Worm (Caenorhabditis elegans) whole organism, L1 larva: ENCODE data around the gene flp-8.
A peak's percentile ranks its signal among the peaks of the same experiment; 100 is the strongest.

ENCODE experiments used
- C04F5.9 ChIP-seq: sonication (generic microtip); optimal IDR thresholded peaks from 2 replicates; lab custom pipeline; 2016; ENCODE audit warnings: missing genetic modification characterization, missing compliant biosample characterization
- blmp-1 ChIP-seq: fragments of 150-350 bp; optimal IDR thresholded peaks from 2 replicates; lab custom pipeline; 2014; ENCODE audit warnings: missing biosample characterization, missing genetic modification characterization
- ceh-63 ChIP-seq: fragments of 200-800 bp; sonication (Bioruptor generic); optimal IDR thresholded peaks from 2 replicates; lab custom pipeline; 2018; ENCODE audit warnings: mild to moderate bottlenecking, missing genetic modification characterization, missing compliant biosample characterization
- ceh-8 ChIP-seq: fragments of 200-800 bp; sonication (Bioruptor generic); optimal IDR thresholded peaks from 2 replicates; lab custom pipeline; 2018; ENCODE audit warnings: mild to moderate bottlenecking, missing genetic modification characterization, moderate library complexity, missing compliant biosample characterization
- ceh-82 ChIP-seq, 3 experiments: fragments of 150-350 bp in 1 of 3; sonication (generic microtip) in 2 of 3; optimal IDR thresholded peaks; 2 replicates each; lab custom pipeline; 2014 to 2017; ENCODE audit warnings: missing biosample characterization in 3 of 3, missing genetic modification characterization in 3 of 3
- dpl-1 ChIP-seq, 3 experiments: fragments of 150-350 bp in 2 of 3; sonication (generic microtip) in 1 of 3; optimal IDR thresholded peaks; 2 replicates each; lab custom pipeline; 2014 to 2017; ENCODE audit warnings: missing biosample characterization in 3 of 3, missing genetic modification characterization in 3 of 3, missing genetic modification reagents in 3 of 3
- dsc-1 ChIP-seq: sonication (generic microtip); optimal IDR thresholded peaks from 2 replicates; lab custom pipeline; 2016; ENCODE audit warnings: mild to moderate bottlenecking, missing genetic modification characterization, missing compliant biosample characterization
- efl-1 ChIP-seq, 4 experiments: fragments of 150-350 bp; optimal IDR thresholded peaks in 3 of 4; peaks in 1 of 4; 1 replicate in 1 of 4; 2 replicates in 3 of 4; lab custom pipeline; 2014; ENCODE audit warnings: missing biosample characterization in 2 of 4, missing genetic modification characterization in 2 of 4, missing genetic modification reagents in 2 of 4
- egl-27 ChIP-seq, 2 experiments: fragments of 150-350 bp in 1 of 2; sonication (generic microtip); optimal IDR thresholded peaks; 3 replicates each; lab custom pipeline; 2017 to 2018; ENCODE audit warnings: missing biosample characterization in 2 of 2, missing genetic modification characterization in 2 of 2, missing genetic modification reagents in 2 of 2
- elt-2 ChIP-seq: sonication (generic microtip); optimal IDR thresholded peaks from 2 replicates; lab custom pipeline; 2016; ENCODE audit warnings: missing genetic modification characterization, mild to moderate bottlenecking, inconsistent platforms, missing compliant biosample characterization, missing genetic modification reagents
- elt-3 ChIP-seq, 6 experiments: fragments of 150-350 bp in 1 of 6; sonication (generic microtip); optimal IDR thresholded peaks; 2 replicates each; lab custom pipeline; 2017 to 2018; ENCODE audit warnings: missing biosample characterization in 6 of 6, missing genetic modification characterization in 6 of 6, inconsistent platforms in 1 of 6
- fkh-4 ChIP-seq: sonication (generic microtip); optimal IDR thresholded peaks from 2 replicates; lab custom pipeline; 2016; ENCODE audit warnings: missing compliant biosample characterization, missing genetic modification characterization, borderline replicate concordance
- fos-1 ChIP-seq: fragments of 150-350 bp; optimal IDR thresholded peaks from 2 replicates; lab custom pipeline; 2014; ENCODE audit warnings: missing biosample characterization, missing genetic modification characterization
- grh-1 ChIP-seq: fragments of 200-800 bp; sonication (Bioruptor generic); IDR thresholded peaks from 2 replicates; pipeline ENCODE4 v1.3.6; 2022; ENCODE audit warnings: missing genetic modification reagents, missing genetic modification characterization, missing compliant biosample characterization
- hlh-4 ChIP-seq: sonication (generic microtip); optimal IDR thresholded peaks from 2 replicates; lab custom pipeline; 2016; ENCODE audit warnings: mild to moderate bottlenecking, missing genetic modification characterization, missing compliant biosample characterization
- hpl-2 ChIP-seq: fragments of 150-350 bp; optimal IDR thresholded peaks from 2 replicates; lab custom pipeline; 2014; ENCODE audit warnings: missing biosample characterization, missing genetic modification reagents, missing genetic modification characterization
- isw-1 ChIP-seq: fragments of 200-800 bp; sonication (Bioruptor generic); IDR thresholded peaks from 2 replicates; pipeline ENCODE4 v1.3.6; 2022; ENCODE audit warnings: missing genetic modification characterization, missing compliant biosample characterization
- lin-13 ChIP-seq: fragments of 150-350 bp; optimal IDR thresholded peaks from 2 replicates; lab custom pipeline; 2014; ENCODE audit warnings: missing biosample characterization, missing genetic modification reagents, missing genetic modification characterization
- lin-39 ChIP-seq: fragments of 150-350 bp; optimal IDR thresholded peaks from 2 replicates; lab custom pipeline; 2014; ENCODE audit warnings: missing biosample characterization, missing genetic modification reagents, missing genetic modification characterization
- lsy-2 ChIP-seq, 2 experiments: fragments of 150-350 bp; optimal IDR thresholded peaks; 2 replicates each; lab custom pipeline; 2014; ENCODE audit warnings: missing biosample characterization in 2 of 2, missing genetic modification characterization in 2 of 2
- mab-9 ChIP-seq: fragments of 200-800 bp; sonication (Bioruptor generic); IDR thresholded peaks from 2 replicates; pipeline ENCODE4 v1.3.6; 2022; ENCODE audit warnings: missing genetic modification reagents, missing genetic modification characterization, missing compliant biosample characterization
- mdl-1 ChIP-seq, 2 experiments: fragments of 150-350 bp; optimal IDR thresholded peaks; 2 replicates each; lab custom pipeline; 2014 to 2017; ENCODE audit warnings: missing biosample characterization in 2 of 2, missing genetic modification characterization in 2 of 2, inconsistent platforms in 1 of 2
- mep-1 ChIP-seq: fragments of 150-350 bp; optimal IDR thresholded peaks from 2 replicates; lab custom pipeline; 2014; ENCODE audit warnings: missing biosample characterization, missing genetic modification characterization
- nhr-11 ChIP-seq: fragments of 150-350 bp; optimal IDR thresholded peaks from 2 replicates; lab custom pipeline; 2014; ENCODE audit warnings: missing biosample characterization, missing genetic modification characterization
- nhr-12 ChIP-seq: sonication (generic microtip); optimal IDR thresholded peaks from 2 replicates; lab custom pipeline; 2017; ENCODE audit warnings: missing biosample characterization, missing genetic modification characterization
- nhr-20 ChIP-seq: sonication (generic microtip); optimal IDR thresholded peaks from 2 replicates; lab custom pipeline; 2016; ENCODE audit warnings: mild to moderate bottlenecking, missing genetic modification characterization, missing compliant biosample characterization
- nhr-71 ChIP-seq: sonication (generic microtip); optimal IDR thresholded peaks from 2 replicates; lab custom pipeline; 2016; ENCODE audit warnings: mild to moderate bottlenecking, missing genetic modification characterization, moderate library complexity, missing compliant biosample characterization
- nhr-76 ChIP-seq: sonication (generic microtip); optimal IDR thresholded peaks from 2 replicates; lab custom pipeline; 2017; ENCODE audit warnings: missing biosample characterization, missing genetic modification characterization
- nhr-77 ChIP-seq: fragments of 150-350 bp; optimal IDR thresholded peaks from 2 replicates; lab custom pipeline; 2014; ENCODE audit warnings: missing biosample characterization, missing genetic modification characterization
- nhr-84 ChIP-seq: sonication (generic microtip); optimal IDR thresholded peaks from 2 replicates; lab custom pipeline; 2017; ENCODE audit warnings: missing biosample characterization, missing genetic modification characterization
- nhr-85 ChIP-seq: sonication (generic microtip); peaks from one replicate; lab custom pipeline; 2016; ENCODE audit warnings: missing genetic modification characterization, inconsistent platforms, missing compliant biosample characterization
- nhr-90 ChIP-seq: sonication (generic microtip); optimal IDR thresholded peaks from 2 replicates; lab custom pipeline; 2016; ENCODE audit warnings: mild to moderate bottlenecking, missing genetic modification characterization, missing compliant biosample characterization; ENCODE audit not compliant: poor library complexity
- pax-3 ChIP-seq: fragments of 200-800 bp; sonication (Bioruptor generic); optimal IDR thresholded peaks from 2 replicates; lab custom pipeline; 2018; ENCODE audit warnings: mild to moderate bottlenecking, missing genetic modification characterization, moderate library complexity, missing compliant biosample characterization
- skn-1 ChIP-seq: fragments of 150-350 bp; optimal IDR thresholded peaks from 2 replicates; lab custom pipeline; 2014; ENCODE audit warnings: missing biosample characterization, missing genetic modification characterization
- sptf-1 ChIP-seq: fragments of 150-350 bp; optimal IDR thresholded peaks from 2 replicates; lab custom pipeline; 2014; ENCODE audit warnings: missing biosample characterization, missing genetic modification characterization
- unc-30 ChIP-seq: sonication (generic microtip); optimal IDR thresholded peaks from 2 replicates; lab custom pipeline; 2017; ENCODE audit warnings: missing biosample characterization, missing genetic modification characterization
- unc-62 ChIP-seq: fragments of 150-350 bp; optimal IDR thresholded peaks from 2 replicates; lab custom pipeline; 2014; ENCODE audit warnings: missing biosample characterization, missing genetic modification reagents, missing genetic modification characterization
- unc-98 ChIP-seq: fragments of 200-800 bp; sonication (Bioruptor generic); IDR thresholded peaks from 2 replicates; pipeline ENCODE4 v1.3.6; 2022; ENCODE audit warnings: missing genetic modification characterization, missing compliant biosample characterization
- zip-4 ChIP-seq: fragments of 200-800 bp; sonication (Bioruptor generic); optimal IDR thresholded peaks from 2 replicates; lab custom pipeline; 2018; ENCODE audit warnings: mild to moderate bottlenecking, missing genetic modification characterization, moderate library complexity, missing compliant biosample characterization

flp-8 gene

DNA sequence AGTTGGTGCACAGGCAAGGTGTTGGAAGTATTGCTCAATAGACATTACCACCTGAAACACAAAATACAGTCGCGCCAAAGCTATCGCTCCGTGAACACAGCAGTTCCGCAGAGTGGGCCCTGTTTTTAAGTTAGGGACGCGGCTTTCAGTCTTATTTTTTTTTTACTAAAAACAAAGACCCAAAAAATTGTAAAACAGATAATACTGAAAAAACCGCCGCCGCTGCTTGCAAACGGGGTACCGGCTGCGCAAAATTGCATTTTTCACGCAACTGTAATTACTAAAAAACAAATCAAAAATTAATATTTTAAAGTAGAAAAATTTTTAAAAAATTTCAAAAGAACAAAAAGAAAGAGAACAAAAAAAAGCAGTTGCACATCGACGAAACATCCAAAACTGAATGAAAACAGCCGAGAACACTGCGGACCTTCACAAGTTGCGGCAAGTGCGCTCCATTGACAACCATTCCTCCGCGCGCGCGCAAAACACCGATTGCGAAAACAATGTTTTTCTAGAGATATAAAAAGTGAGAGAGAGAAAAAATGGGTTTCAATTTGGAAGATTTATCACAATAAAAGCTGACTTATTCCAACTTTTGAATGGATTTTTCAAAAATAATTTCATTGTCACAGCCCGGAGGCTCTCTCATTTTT, 8.3 kb upstream of the flp-8 start, which contains the start of gene F31F6.3:
TSS of gene F31F6.3 (minus strand) at position 51 of the 653 bp plus-strand sequence.
- no peak for TF ChIP-seq pax-3
- no peak for TF ChIP-seq nhr-90 (tag; lab: Kevin White, UChicago)
- no peak for TF ChIP-seq nhr-11 (tag; lab: Kevin White, UChicago)
- no peak for TF ChIP-seq nhr-77
- TF ChIP-seq, all 84 proteins: peak for 0

DNA sequence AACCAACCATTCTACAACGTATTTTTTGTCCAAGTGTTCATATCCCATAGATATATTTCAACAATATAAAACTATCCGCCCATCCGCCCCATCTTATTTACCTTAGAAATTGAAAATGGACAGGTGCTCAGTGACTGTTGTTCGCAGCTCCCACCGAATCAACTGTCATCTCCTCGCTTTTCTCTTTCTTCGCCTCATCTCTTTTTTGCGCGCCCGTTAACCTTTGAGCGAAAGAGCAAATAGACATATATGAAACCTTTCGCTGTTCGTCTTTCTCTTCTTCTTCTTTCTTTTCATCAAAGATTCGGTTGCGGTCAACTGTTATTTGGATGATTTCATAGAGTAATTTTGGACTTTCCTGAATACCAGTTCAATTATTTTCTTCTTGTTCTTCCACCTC, 5.6 kb upstream of the flp-8 start, which contains the start of gene sssh-1:
TSS of gene sssh-1 (plus strand) at position 301 of the 400 bp plus-strand sequence.
- TF ChIP-seq C04F5.9 (tag; lab: Kevin White, UChicago), result no peak
- TF ChIP-seq lsy-2 (tag; optimal IDR thresholded peaks at IDR 0.05; lab: Kevin White, UChicago), result no peak
- no peak for TF ChIP-seq unc-30 (tag; lab: Kevin White, UChicago)
- no peak for TF ChIP-seq nhr-76 (tag; lab: Kevin White, UChicago)
- no peak for TF ChIP-seq mep-1 (tag; lab: Kevin White, UChicago)
- TF ChIP-seq nhr-85 (tag; lab: Kevin White, UChicago), result no peak
- no peak for TF ChIP-seq nhr-71
- TF ChIP-seq efl-1 (optimal IDR thresholded peaks at IDR 0.05; lab: Kevin White, UChicago), result no peak
- TF ChIP-seq efl-1 (GFP tag; optimal IDR thresholded peaks at IDR 0.05 in 1 of 2; lab: Kevin White, UChicago), result no peak
- TF ChIP-seq fkh-4 (tag; lab: Kevin White, UChicago), result no peak
- TF ChIP-seq mdl-1 (tag; optimal IDR thresholded peaks at IDR 0.05; lab: Kevin White, UChicago), result no peak
- no peak for TF ChIP-seq lin-13
- TF ChIP-seq mab-9 (GFP tag; lab: Robert Waterston, UW), result no peak
- no peak for TF ChIP-seq ceh-82 (tag; optimal IDR thresholded peaks at IDR 0.05; lab: Kevin White, UChicago)
- TF ChIP-seq unc-98, result no peak
- no peak for TF ChIP-seq zip-4 (GFP tag; lab: Kevin White, UChicago)
- TF ChIP-seq dsc-1, result no peak

DNA sequence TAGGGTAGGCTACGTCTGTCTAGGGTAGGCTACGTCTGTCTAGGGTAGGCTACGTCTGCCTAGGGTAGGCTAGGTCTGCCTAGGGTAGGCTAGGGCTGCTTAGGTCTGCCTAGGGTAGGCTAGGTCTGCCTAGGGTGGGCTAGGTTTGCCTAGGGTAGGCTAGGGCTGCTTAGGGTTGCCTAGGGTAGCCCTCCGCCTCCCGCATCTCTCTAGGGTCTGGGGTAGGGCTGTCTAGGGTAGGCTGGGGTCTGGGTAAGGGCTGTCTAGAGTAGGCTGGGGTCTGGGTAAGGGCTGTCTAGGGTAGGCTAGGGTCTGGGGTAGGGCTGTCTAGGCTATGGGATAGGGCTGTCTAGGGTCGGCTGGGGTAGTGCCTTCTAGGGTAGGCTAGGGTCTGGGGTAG, 3.5 kb upstream of the flp-8 start:
- TF ChIP-seq egl-27 (tag; optimal IDR thresholded peaks at IDR 0.05; lab: Kevin White, UChicago) (no peak), efl-1 (optimal IDR thresholded peaks at IDR 0.05; lab: Kevin White, UChicago) (no peak), efl-1 (GFP tag; optimal IDR thresholded peaks at IDR 0.05 in 1 of 2; lab: Kevin White, UChicago) (no peak), nhr-77 (no peak)

DNA sequence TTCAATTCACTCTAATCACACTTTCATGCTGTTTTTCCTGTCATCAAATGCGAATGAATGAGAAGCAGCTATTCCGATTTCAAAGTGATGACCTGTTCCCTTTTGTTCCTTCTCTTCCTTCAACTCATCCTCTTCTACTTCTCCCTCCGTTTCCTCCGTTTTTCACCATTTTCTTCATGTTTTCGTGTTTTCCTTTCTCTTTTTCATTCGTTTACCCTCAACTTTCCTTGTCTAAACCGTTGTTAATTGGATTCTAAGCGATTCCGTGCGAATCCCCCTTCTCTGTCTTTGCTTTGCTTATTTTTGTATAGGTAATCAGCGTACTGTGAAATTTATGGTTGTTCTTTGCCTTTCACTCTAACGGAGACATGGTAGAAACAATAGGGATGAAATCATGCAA, 4.6 kb downstream of the flp-8 start:
- TF ChIP-seq mep-1 (tag; lab: Kevin White, UChicago) (no peak), ceh-63 (GFP tag; lab: Kevin White, UChicago) (no peak), unc-62 (GFP tag; lab: Kevin White, UChicago) (no peak), elt-3 (tag; optimal IDR thresholded peaks at IDR 0.05; lab: Kevin White, UChicago) (peak in 1 of 6 experiments; percentile 32), lin-39 (tag; lab: Kevin White, UChicago) (no peak), blmp-1 (peak; percentile 88), nhr-90 (tag; lab: Kevin White, UChicago) (no peak)

DNA sequence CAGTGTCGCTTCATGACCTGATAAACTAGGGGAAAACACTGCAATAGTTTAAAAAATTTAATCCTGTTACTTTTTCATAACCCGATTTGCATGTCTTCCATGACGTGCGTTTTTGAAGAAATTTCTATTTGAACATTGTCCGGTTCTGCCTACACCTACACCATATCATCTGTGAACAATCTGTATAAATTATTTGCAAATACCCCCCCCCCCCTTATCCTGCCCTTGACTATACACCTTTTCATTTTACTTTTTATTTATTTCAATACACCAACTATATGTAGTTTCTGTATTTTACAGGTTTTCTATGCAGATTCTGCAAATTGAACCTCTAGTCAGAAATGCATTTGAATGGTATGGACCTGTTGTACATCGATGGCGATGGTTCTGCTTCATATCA, 7.0 kb downstream of the flp-8 start, which contains the start of gene daf-6:
TSS of gene daf-6 (plus strand) at position 301 of the 400 bp plus-strand sequence.
- TF ChIP-seq efl-1 (optimal IDR thresholded peaks at IDR 0.05; lab: Kevin White, UChicago) (no peak), efl-1 (GFP tag; optimal IDR thresholded peaks at IDR 0.05 in 1 of 2; lab: Kevin White, UChicago) (peak in 1 of 2 experiments; percentile 84), fos-1 (tag; lab: Kevin White, UChicago) (no peak)
- TF ChIP-seq, all 84 proteins: peak for 1

DNA sequence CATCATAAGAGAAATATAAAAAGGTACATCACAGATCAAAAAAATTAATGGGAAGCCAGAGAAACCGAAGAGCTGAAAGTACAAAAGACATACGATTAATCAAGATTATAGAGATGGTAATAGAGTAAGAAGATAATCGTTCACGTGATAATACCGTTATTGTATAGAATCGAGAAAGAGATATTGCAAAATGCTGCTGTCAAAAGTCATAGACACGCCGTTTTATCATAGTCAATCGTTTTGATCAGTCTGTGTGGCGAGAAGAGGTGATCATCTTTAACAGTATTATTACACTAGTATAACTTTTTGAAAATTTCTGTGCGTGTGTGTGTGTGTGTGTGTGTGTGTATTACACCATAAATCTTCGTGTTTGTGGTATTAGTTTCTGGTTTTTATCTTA, 13.2 kb downstream of the flp-8 start:
- no peak for TF ChIP-seq skn-1
- TF ChIP-seq egl-27 (tag; optimal IDR thresholded peaks at IDR 0.05; lab: Kevin White, UChicago), result no peak
- peak; percentile 68 for TF ChIP-seq nhr-90 (tag; lab: Kevin White, UChicago)
- TF ChIP-seq ceh-8 (GFP tag; lab: Kevin White, UChicago), result no peak
- TF ChIP-seq lin-13, result no peak
- TF ChIP-seq grh-1 (GFP tag; lab: Robert Waterston, UW), result no peak
- TF ChIP-seq lin-39 (tag; lab: Kevin White, UChicago), result no peak
- no peak for TF ChIP-seq unc-98
- no peak for TF ChIP-seq dpl-1 (GFP tag; optimal IDR thresholded peaks at IDR 0.05; lab: Kevin White, UChicago)
- no peak for TF ChIP-seq nhr-12
- no peak for TF ChIP-seq isw-1
- no peak for TF ChIP-seq sptf-1
- TF ChIP-seq nhr-20 (tag; lab: Kevin White, UChicago), result peak; percentile 76
- no peak for TF ChIP-seq mab-9 (GFP tag; lab: Robert Waterston, UW)
- TF ChIP-seq hlh-4, result no peak
- TF ChIP-seq elt-2 (tag; lab: Kevin White, UChicago), result no peak
- no peak for TF ChIP-seq C04F5.9 (tag; lab: Kevin White, UChicago)
- TF ChIP-seq fos-1 (tag; lab: Kevin White, UChicago), result no peak
- TF ChIP-seq nhr-76 (tag; lab: Kevin White, UChicago), result no peak
- TF ChIP-seq hpl-2 (GFP tag; lab: Kevin White, UChicago), result no peak
- TF ChIP-seq nhr-84 (tag; lab: Kevin White, UChicago), result no peak
